Worm (Caenorhabditis elegans) whole organism, L3 larva: ENCODE data around the gene C06B3.1.

Experiments
- elt-2 ChIP-seq: sonication (generic microtip); optimal IDR thresholded peaks from 2 replicates; lab custom pipeline; 2016; ENCODE audit warnings: missing genetic modification reagents, mild to moderate bottlenecking, missing genetic modification characterization, missing compliant biosample characterization
- elt-3 ChIP-seq, 3 experiments: fragments of 150-350 bp in 1 of 3; sonication (generic microtip) in 2 of 3; optimal IDR thresholded peaks; 2 replicates in 2 of 3; 4 replicates in 1 of 3; lab custom pipeline; 2014 to 2017; ENCODE audit warnings: missing biosample characterization in 3 of 3, missing genetic modification characterization in 3 of 3
- fos-1 ChIP-seq: fragments of 150-350 bp; optimal IDR thresholded peaks from 2 replicates; lab custom pipeline; 2014; ENCODE audit warnings: missing biosample characterization, missing genetic modification characterization
- lin-15B ChIP-seq: fragments of 150-350 bp; optimal IDR thresholded peaks from 2 replicates; lab custom pipeline; 2014; ENCODE audit warnings: missing biosample characterization, missing genetic modification characterization
- mdl-1 ChIP-seq: fragments of 150-350 bp; optimal IDR thresholded peaks from 2 replicates; lab custom pipeline; 2014; ENCODE audit warnings: missing biosample characterization, missing genetic modification characterization
- pha-4 ChIP-seq: fragments of 150-350 bp; optimal IDR thresholded peaks from 2 replicates; lab custom pipeline; 2014; ENCODE audit warnings: missing biosample characterization, missing genetic modification reagents, missing genetic modification characterization
- skn-1 ChIP-seq: fragments of 150-350 bp; optimal IDR thresholded peaks from 2 replicates; lab custom pipeline; 2014; ENCODE audit warnings: missing biosample characterization, missing genetic modification characterization
- zag-1 ChIP-seq: fragments of 150-350 bp; optimal IDR thresholded peaks from 2 replicates; lab custom pipeline; 2014; ENCODE audit warnings: missing biosample characterization, missing genetic modification characterization

- TF ChIP-seq skn-1: no peak
- TF ChIP-seq elt-3 (tag; optimal IDR thresholded peaks at IDR 0.05; lab: Kevin White, UChicago): no peak
- TF ChIP-seq zag-1 (tag; lab: Kevin White, UChicago): no peak
- TF ChIP-seq fos-1: no peak
- no peak for TF ChIP-seq elt-2 (tag; lab: Kevin White, UChicago)
- no peak for TF ChIP-seq mdl-1 (tag; lab: Kevin White, UChicago)
- no peak for TF ChIP-seq pha-4 (tag; lab: Kevin White, UChicago)
- TF ChIP-seq lin-15B (tag; lab: Kevin White, UChicago): no peak
These were observed 34.3 kb downstream of the C06B3.1 start, which contains the start of gene srw-145 for ce11 chrV:13936850-13937249.
